Worm (Caenorhabditis elegans) whole organism, L3 larva: ENCODE measurements around the gene C45B11.2.
A peak's percentile ranks its signal among the peaks of the same experiment; 100 is the strongest.

ENCODE experiments used
- R02D3.7 ChIP-seq: fragments of 150-350 bp; optimal IDR thresholded peaks from 2 replicates; lab custom pipeline; 2014; ENCODE audit warnings: missing biosample characterization, missing genetic modification characterization
- ZK546.5 ChIP-seq: sonication (generic microtip); optimal IDR thresholded peaks from 2 replicates; lab custom pipeline; 2017; ENCODE audit warnings: missing biosample characterization, missing genetic modification characterization
- aly-2 ChIP-seq: fragments of 150-350 bp; optimal IDR thresholded peaks from 2 replicates; lab custom pipeline; 2014; ENCODE audit warnings: missing biosample characterization, missing genetic modification characterization
- ceh-16 ChIP-seq: sonication (generic microtip); optimal IDR thresholded peaks from 2 replicates; lab custom pipeline; 2017; ENCODE audit warnings: missing biosample characterization, missing genetic modification characterization
- ceh-28 ChIP-seq: fragments of 150-350 bp; optimal IDR thresholded peaks from 2 replicates; lab custom pipeline; 2014; ENCODE audit warnings: missing biosample characterization, missing genetic modification reagents, missing genetic modification characterization
- ceh-9 ChIP-seq: sonication (generic microtip); optimal IDR thresholded peaks from 2 replicates; lab custom pipeline; 2018; ENCODE audit warnings: missing biosample characterization, missing genetic modification characterization
- daf-12 ChIP-seq: fragments of 150-350 bp; optimal IDR thresholded peaks from 2 replicates; lab custom pipeline; 2014; ENCODE audit warnings: missing biosample characterization, missing genetic modification reagents, missing genetic modification characterization
- egl-27 ChIP-seq: sonication (generic microtip); optimal IDR thresholded peaks from 4 replicates; lab custom pipeline; 2017; ENCODE audit warnings: missing biosample characterization, missing genetic modification reagents, missing genetic modification characterization
- egl-5 ChIP-seq: fragments of 150-350 bp; optimal IDR thresholded peaks from 2 replicates; lab custom pipeline; 2017; ENCODE audit warnings: missing biosample characterization, missing genetic modification reagents, missing genetic modification characterization, inconsistent platforms
- elt-1 ChIP-seq: fragments of 150-350 bp; optimal IDR thresholded peaks from 2 replicates; lab custom pipeline; 2014; ENCODE audit warnings: missing biosample characterization, missing genetic modification characterization
- elt-2 ChIP-seq: sonication (generic microtip); optimal IDR thresholded peaks from 2 replicates; lab custom pipeline; 2016; ENCODE audit warnings: missing genetic modification reagents, mild to moderate bottlenecking, missing genetic modification characterization, missing compliant biosample characterization
- elt-3 ChIP-seq, 3 experiments: fragments of 150-350 bp in 1 of 3; sonication (generic microtip) in 2 of 3; optimal IDR thresholded peaks; 2 replicates in 2 of 3; 4 replicates in 1 of 3; lab custom pipeline; 2014 to 2017; ENCODE audit warnings: missing biosample characterization in 3 of 3, missing genetic modification characterization in 3 of 3
- eor-1 ChIP-seq, 2 experiments: fragments of 150-350 bp; optimal IDR thresholded peaks; 2 replicates each; lab custom pipeline; 2014 to 2018; ENCODE audit warnings: missing biosample characterization in 2 of 2, missing genetic modification characterization in 2 of 2
- fkh-10 ChIP-seq: sonication (generic microtip); optimal IDR thresholded peaks from 2 replicates; lab custom pipeline; 2017; ENCODE audit warnings: missing biosample characterization, missing genetic modification reagents, missing genetic modification characterization
- fkh-2 ChIP-seq: fragments of 150-350 bp; optimal IDR thresholded peaks from 2 replicates; lab custom pipeline; 2014; ENCODE audit warnings: missing biosample characterization, missing genetic modification reagents, missing genetic modification characterization
- fos-1 ChIP-seq: fragments of 150-350 bp; optimal IDR thresholded peaks from 2 replicates; lab custom pipeline; 2014; ENCODE audit warnings: missing biosample characterization, missing genetic modification characterization
- hmg-11 ChIP-seq: sonication (generic microtip); optimal IDR thresholded peaks from 2 replicates; lab custom pipeline; 2016; ENCODE audit warnings: missing genetic modification characterization, missing compliant biosample characterization
- jun-1 ChIP-seq: fragments of 150-350 bp; optimal IDR thresholded peaks from 2 replicates; lab custom pipeline; 2014; ENCODE audit warnings: missing biosample characterization, missing genetic modification reagents, missing genetic modification characterization
- lin-15B ChIP-seq: fragments of 150-350 bp; optimal IDR thresholded peaks from 2 replicates; lab custom pipeline; 2014; ENCODE audit warnings: missing biosample characterization, missing genetic modification characterization
- lin-39 ChIP-seq: fragments of 150-350 bp; optimal IDR thresholded peaks from 2 replicates; lab custom pipeline; 2018; ENCODE audit warnings: missing biosample characterization, missing genetic modification reagents, missing genetic modification characterization
- lsy-12 ChIP-seq: sonication (generic microtip); optimal IDR thresholded peaks from 2 replicates; lab custom pipeline; 2016; ENCODE audit warnings: mild to moderate bottlenecking, missing genetic modification characterization, missing compliant biosample characterization
- nfya-1 ChIP-seq: sonication (generic microtip); optimal IDR thresholded peaks from 2 replicates; lab custom pipeline; 2017; ENCODE audit warnings: missing genetic modification characterization, mild to moderate bottlenecking, missing compliant biosample characterization, antibody characterized with exemption, moderate library complexity; ENCODE audit not compliant: insufficient read depth
- nhr-11 ChIP-seq: fragments of 150-350 bp; optimal IDR thresholded peaks from 2 replicates; lab custom pipeline; 2014; ENCODE audit warnings: missing biosample characterization, missing genetic modification characterization
- nhr-12 ChIP-seq: fragments of 150-350 bp; optimal IDR thresholded peaks from 2 replicates; lab custom pipeline; 2014; ENCODE audit warnings: missing biosample characterization, missing genetic modification characterization
- nhr-23 ChIP-seq: fragments of 150-350 bp; optimal IDR thresholded peaks from 2 replicates; lab custom pipeline; 2014; ENCODE audit warnings: missing biosample characterization, missing genetic modification reagents, missing genetic modification characterization
- nhr-25 ChIP-seq: sonication (generic microtip); optimal IDR thresholded peaks from 2 replicates; lab custom pipeline; 2017; ENCODE audit warnings: missing biosample characterization, missing genetic modification characterization
- nhr-28 ChIP-seq: fragments of 150-350 bp; optimal IDR thresholded peaks from 2 replicates; lab custom pipeline; 2014; ENCODE audit warnings: missing biosample characterization, missing genetic modification characterization
- nhr-43 ChIP-seq: sonication (generic microtip); optimal IDR thresholded peaks from 2 replicates; lab custom pipeline; 2016; ENCODE audit warnings: mild to moderate bottlenecking, missing genetic modification characterization, missing compliant biosample characterization; ENCODE audit not compliant: poor library complexity, severe bottlenecking
- nhr-67 ChIP-seq: fragments of 150-350 bp; optimal IDR thresholded peaks from 2 replicates; lab custom pipeline; 2014; ENCODE audit warnings: missing biosample characterization, missing genetic modification characterization
- nhr-77 ChIP-seq: fragments of 150-350 bp; optimal IDR thresholded peaks from 2 replicates; lab custom pipeline; 2014; ENCODE audit warnings: missing biosample characterization, missing genetic modification characterization
- pha-4 ChIP-seq: fragments of 150-350 bp; optimal IDR thresholded peaks from 2 replicates; lab custom pipeline; 2014; ENCODE audit warnings: missing biosample characterization, missing genetic modification reagents, missing genetic modification characterization
- pqm-1 ChIP-seq: fragments of 150-350 bp; optimal IDR thresholded peaks from 2 replicates; lab custom pipeline; 2017; ENCODE audit warnings: missing biosample characterization, missing genetic modification characterization, inconsistent platforms
- sea-2 ChIP-seq: fragments of 150-350 bp; sonication (generic microtip); optimal IDR thresholded peaks from 4 replicates; lab custom pipeline; 2014; ENCODE audit warnings: missing biosample characterization, missing genetic modification reagents, missing genetic modification characterization
- snpc-4 ChIP-seq: fragments of 150-350 bp; optimal IDR thresholded peaks from 2 replicates; lab custom pipeline; 2014; ENCODE audit warnings: missing biosample characterization, missing genetic modification characterization
- tbx-2 ChIP-seq: sonication (generic microtip); optimal IDR thresholded peaks from 2 replicates; lab custom pipeline; 2016; ENCODE audit warnings: mild to moderate bottlenecking, missing genetic modification characterization, missing compliant biosample characterization
- unc-39 ChIP-seq: sonication (generic microtip); optimal IDR thresholded peaks from 4 replicates; lab custom pipeline; 2017; ENCODE audit warnings: missing biosample characterization, missing genetic modification characterization
- unc-62 ChIP-seq: fragments of 150-350 bp; sonication (generic microtip); optimal IDR thresholded peaks from 4 replicates; lab custom pipeline; 2014; ENCODE audit warnings: missing biosample characterization, missing genetic modification reagents, missing genetic modification characterization
- zag-1 ChIP-seq: fragments of 150-350 bp; optimal IDR thresholded peaks from 2 replicates; lab custom pipeline; 2014; ENCODE audit warnings: missing biosample characterization, missing genetic modification characterization
- ztf-11 ChIP-seq: fragments of 150-350 bp; optimal IDR thresholded peaks from 2 replicates; lab custom pipeline; 2014; ENCODE audit warnings: missing biosample characterization, missing genetic modification characterization
- ztf-4 ChIP-seq: fragments of 150-350 bp; optimal IDR thresholded peaks from 2 replicates; lab custom pipeline; 2014; ENCODE audit warnings: missing biosample characterization, missing genetic modification characterization

Gene C45B11.2

ce11 chrV:11029309-11029708 is 13.2 kb upstream of the C45B11.2 start:
- peak; percentile 43 for TF ChIP-seq ceh-28 (tag; lab: Kevin White, UChicago)
- TF ChIP-seq tbx-2 (tag; lab: Kevin White, UChicago): no peak
- peak; percentile 30 for TF ChIP-seq lsy-12 (tag; lab: Kevin White, UChicago)
- TF ChIP-seq nhr-25 (tag; lab: Kevin White, UChicago): peak; percentile 23
- no peak for TF ChIP-seq fkh-2 (tag; lab: Kevin White, UChicago)
- TF ChIP-seq unc-39 (tag; lab: Kevin White, UChicago): no peak
- TF ChIP-seq snpc-4 (tag; lab: Kevin White, UChicago): no peak
- TF ChIP-seq jun-1: peak; percentile 12
- TF ChIP-seq nhr-28 (tag; lab: Kevin White, UChicago): no peak
- TF ChIP-seq hmg-11: peak; percentile 29
- peak; percentile 69 for TF ChIP-seq nhr-23 (tag; lab: Kevin White, UChicago)
- peak; percentile 59 for TF ChIP-seq lin-15B
- TF ChIP-seq nfya-1 (tag; lab: Kevin White, UChicago): peak; percentile 27
- no peak for TF ChIP-seq daf-12 (tag; lab: Kevin White, UChicago)
- no peak for TF ChIP-seq sea-2
- no peak for TF ChIP-seq ztf-11 (tag; lab: Kevin White, UChicago)
- peak; percentile 84 for TF ChIP-seq nhr-43 (tag; lab: Kevin White, UChicago)
- no peak for TF ChIP-seq elt-1 (tag; lab: Kevin White, UChicago)
- peak; percentile 32 for TF ChIP-seq lin-39 (tag; lab: Kevin White, UChicago)
- TF ChIP-seq elt-2: peak; percentile 18
- TF ChIP-seq nhr-12 (tag; lab: Kevin White, UChicago): no peak
- TF ChIP-seq pha-4 (tag; lab: Kevin White, UChicago): peak; percentile 74
- TF ChIP-seq, all 47 proteins: peak for 12

ce11 chrV:11030675-11031074 is 11.8 kb upstream of the C45B11.2 start:
- no peak for TF ChIP-seq egl-27 (tag; lab: Kevin White, UChicago)
- no peak for TF ChIP-seq jun-1
- no peak for TF ChIP-seq ztf-11 (tag; lab: Kevin White, UChicago)
- TF ChIP-seq sea-2: no peak
- no peak for TF ChIP-seq R02D3.7 (tag; lab: Kevin White, UChicago)

- TF ChIP-seq nhr-12 (tag; lab: Kevin White, UChicago) (no peak), ceh-28 (tag; lab: Kevin White, UChicago) (no peak), elt-1 (tag; lab: Kevin White, UChicago) (no peak), eor-1 (tag; optimal IDR thresholded peaks at IDR 0.05; lab: Kevin White, UChicago) (no peak), egl-5 (tag; lab: Kevin White, UChicago) (no peak), R02D3.7 (tag; lab: Kevin White, UChicago) (no peak), ceh-16 (tag; lab: Kevin White, UChicago) (no peak), egl-27 (tag; lab: Kevin White, UChicago) (no peak), nhr-11 (no peak), zag-1 (tag; lab: Kevin White, UChicago) (no peak), nhr-28 (tag; lab: Kevin White, UChicago) (no peak), nhr-43 (tag; lab: Kevin White, UChicago) (no peak), pqm-1 (tag; lab: Kevin White, UChicago) (no peak)
- TF ChIP-seq, all 47 proteins: peak for 0
Measured at ce11 chrV:11033241-11033640, 9.3 kb upstream of the C45B11.2 start.

ce11 chrV:11034748-11035147 is 7.8 kb upstream of the C45B11.2 start, which contains the start of gene pptr-2:
TSS of gene pptr-2 (minus strand) at chrV:11034931.
- peak; percentile 21 for TF ChIP-seq nfya-1 (tag; lab: Kevin White, UChicago)
- no peak for TF ChIP-seq lsy-12 (tag; lab: Kevin White, UChicago)

- TF ChIP-seq pqm-1 (tag; lab: Kevin White, UChicago): peak; percentile 28
- TF ChIP-seq aly-2 (tag; lab: Kevin White, UChicago): no peak
- TF ChIP-seq unc-62 (GFP tag; lab: Kevin White, UChicago): peak; percentile 49
- TF ChIP-seq lin-39 (tag; lab: Kevin White, UChicago): no peak
- no peak for TF ChIP-seq elt-3 (tag; optimal IDR thresholded peaks at IDR 0.05; lab: Kevin White, UChicago)
- peak; percentile 7 for TF ChIP-seq fkh-10 (GFP tag; lab: Kevin White, UChicago)
- TF ChIP-seq nhr-43 (tag; lab: Kevin White, UChicago): peak; percentile 62
- no peak for TF ChIP-seq nhr-28 (tag; lab: Kevin White, UChicago)
- TF ChIP-seq jun-1: peak; percentile 8
- TF ChIP-seq nhr-67 (tag; lab: Kevin White, UChicago): no peak
- no peak for TF ChIP-seq nhr-77 (tag; lab: Kevin White, UChicago)
- peak; percentile 64 for TF ChIP-seq elt-2
- peak; percentile 73 for TF ChIP-seq nfya-1 (tag; lab: Kevin White, UChicago)
- no peak for TF ChIP-seq ceh-9
- no peak for TF ChIP-seq elt-1 (tag; lab: Kevin White, UChicago)
- peak; percentile 28 for TF ChIP-seq lsy-12 (tag; lab: Kevin White, UChicago)
- no peak for TF ChIP-seq ZK546.5 (tag; lab: Kevin White, UChicago)
- TF ChIP-seq nhr-23 (tag; lab: Kevin White, UChicago): peak; percentile 70
- no peak for TF ChIP-seq fos-1
- TF ChIP-seq sea-2: no peak
- no peak for TF ChIP-seq ztf-4 (tag; lab: Kevin White, UChicago)
- no peak for TF ChIP-seq zag-1 (tag; lab: Kevin White, UChicago)
- TF ChIP-seq ceh-28 (tag; lab: Kevin White, UChicago): peak; percentile 34
- TF ChIP-seq nhr-25 (tag; lab: Kevin White, UChicago): peak; percentile 40
- peak; percentile 72 for TF ChIP-seq egl-5 (tag; lab: Kevin White, UChicago)
- no peak for TF ChIP-seq R02D3.7 (tag; lab: Kevin White, UChicago)
Measured at ce11 chrV:11039379-11039954, 3.0 kb upstream of the C45B11.2 start, which contains the start of gene pak-2. TSS of gene pak-2 (minus strand) at chrV:11039429.
